Worm (Caenorhabditis elegans) whole organism, late embryonic: ENCODE data around the gene nhr-153.

Source experiments
- ceh-45 ChIP-seq: fragments of 200-800 bp; sonication (Bioruptor generic); IDR thresholded peaks from 2 replicates; pipeline ENCODE4 v1.3.6; 2022; ENCODE audit warnings: missing genetic modification reagents, missing genetic modification characterization, missing compliant biosample characterization
- ceh-9 ChIP-seq: sonication (generic microtip); optimal IDR thresholded peaks from 2 replicates; lab custom pipeline; 2016; ENCODE audit warnings: mild to moderate bottlenecking, missing genetic modification characterization, inconsistent platforms, missing compliant biosample characterization
- elt-2 ChIP-seq: sonication (generic microtip); optimal IDR thresholded peaks from 2 replicates; lab custom pipeline; 2016; ENCODE audit warnings: missing genetic modification reagents, missing genetic modification characterization, missing compliant biosample characterization
- hlh-15 ChIP-seq: sonication (generic microtip); optimal IDR thresholded peaks from 2 replicates; lab custom pipeline; 2016; ENCODE audit warnings: missing genetic modification characterization, missing compliant biosample characterization
- nfya-1 ChIP-seq: sonication (generic microtip); optimal IDR thresholded peaks from 2 replicates; lab custom pipeline; 2017; ENCODE audit warnings: missing genetic modification characterization, mild to moderate bottlenecking, missing compliant biosample characterization, antibody characterized with exemption, moderate library complexity
- pha-4 ChIP-seq: fragments of 150-350 bp; optimal IDR thresholded peaks from 2 replicates; lab custom pipeline; 2018; ENCODE audit warnings: missing biosample characterization, missing genetic modification reagents, missing genetic modification characterization

DNA sequence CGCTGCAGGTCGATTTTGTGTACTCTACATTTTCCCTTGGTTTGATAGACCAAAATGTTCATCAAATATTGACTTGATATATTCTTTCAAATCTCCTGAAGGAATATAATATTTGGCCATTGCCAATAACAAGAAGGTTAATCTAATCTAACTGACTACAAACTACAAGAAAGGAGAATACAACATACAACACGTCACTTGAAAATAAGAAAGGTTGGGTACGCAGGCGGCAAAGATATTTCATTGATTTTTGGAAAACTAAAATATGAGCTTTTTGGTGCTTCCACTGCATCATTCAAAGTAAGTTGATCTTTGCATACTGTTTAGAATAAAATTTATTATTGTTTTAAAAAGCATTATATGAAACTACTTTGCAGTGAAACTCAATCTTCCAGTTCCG, 5.9 kb upstream of the nhr-153 start, which contains the start of gene nhr-209:
- no peak for TF ChIP-seq nfya-1 (tag; lab: Kevin White, UChicago)
- TF ChIP-seq elt-2: no peak
- TF ChIP-seq ceh-45: no peak
- TF ChIP-seq pha-4 (tag; lab: Kevin White, UChicago): no peak
- TF ChIP-seq ceh-9 (tag; lab: Kevin White, UChicago): no peak
- TF ChIP-seq hlh-15 (tag; lab: Kevin White, UChicago): no peak
